Worm (Caenorhabditis elegans) whole organism, L1 larva: ENCODE data around the gene col-123.

ENCODE experiments used
- ceh-8 ChIP-seq: fragments of 200-800 bp; sonication (Bioruptor generic); optimal IDR thresholded peaks from 2 replicates; lab custom pipeline; 2018; ENCODE audit warnings: mild to moderate bottlenecking, missing genetic modification characterization, moderate library complexity, missing compliant biosample characterization
- nhr-71 ChIP-seq: sonication (generic microtip); optimal IDR thresholded peaks from 2 replicates; lab custom pipeline; 2016; ENCODE audit warnings: mild to moderate bottlenecking, missing genetic modification characterization, moderate library complexity, missing compliant biosample characterization
- nhr-77 ChIP-seq: fragments of 150-350 bp; optimal IDR thresholded peaks from 2 replicates; lab custom pipeline; 2014; ENCODE audit warnings: missing biosample characterization, missing genetic modification characterization
- nhr-90 ChIP-seq: sonication (generic microtip); optimal IDR thresholded peaks from 2 replicates; lab custom pipeline; 2016; ENCODE audit warnings: mild to moderate bottlenecking, missing genetic modification characterization, missing compliant biosample characterization; ENCODE audit not compliant: poor library complexity
- pqm-1 ChIP-seq: sonication (generic microtip); optimal IDR thresholded peaks from 3 replicates; lab custom pipeline; 2017; ENCODE audit warnings: missing biosample characterization, missing genetic modification characterization
- snpc-4 ChIP-seq: fragments of 150-350 bp; optimal IDR thresholded peaks from 2 replicates; lab custom pipeline; 2014; ENCODE audit warnings: missing biosample characterization, missing genetic modification characterization
- tlp-1 ChIP-seq: fragments of 150-350 bp; optimal IDR thresholded peaks from 2 replicates; lab custom pipeline; 2014; ENCODE audit warnings: missing biosample characterization, missing genetic modification characterization
- ztf-11 ChIP-seq, 2 experiments: sonication (generic microtip); optimal IDR thresholded peaks; 2 replicates each; lab custom pipeline; 2016 to 2017; ENCODE audit warnings: missing genetic modification characterization in 2 of 2, missing biosample characterization in 1 of 2, missing compliant biosample characterization in 1 of 2

DNA sequence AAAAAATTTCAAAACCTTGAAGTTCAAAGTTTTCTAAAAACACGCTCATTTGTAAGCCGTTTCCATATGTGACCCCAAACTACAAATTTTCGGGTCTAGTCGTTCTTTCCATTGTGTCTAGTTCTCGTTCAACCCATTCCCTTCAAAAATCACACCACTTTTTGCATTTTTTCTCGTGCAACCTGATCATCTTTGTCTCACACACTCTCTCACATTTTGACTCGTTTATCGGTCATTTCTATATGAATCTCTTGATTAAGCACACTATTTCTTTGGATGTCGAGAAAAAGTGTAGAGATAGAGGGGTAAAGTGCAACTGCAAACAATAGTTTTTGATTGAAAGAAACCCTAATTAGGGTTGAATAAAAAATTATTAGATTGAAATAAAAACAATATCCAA lies 18.2 kb upstream of the col-123 start:
- no peak for TF ChIP-seq pqm-1 (tag; lab: Kevin White, UChicago)
- peak; percentile 38 for TF ChIP-seq nhr-77
- no peak for TF ChIP-seq ceh-8 (GFP tag; lab: Kevin White, UChicago)
- TF ChIP-seq nhr-71 (tag; lab: Kevin White, UChicago) = peak; percentile 82
- TF ChIP-seq snpc-4 (tag; lab: Kevin White, UChicago) = no peak
- no peak for TF ChIP-seq tlp-1 (tag; lab: Kevin White, UChicago)
- peak; percentile 61 for TF ChIP-seq nhr-90 (tag; lab: Kevin White, UChicago)
- no peak for TF ChIP-seq ztf-11 (tag; optimal IDR thresholded peaks at IDR 0.05; lab: Kevin White, UChicago)
